Fruit fly (Drosophila melanogaster): ENCODE data around the gene b.

Gene b

dm6 chr2L:13820948-13821347 is at the start of gene b:
Gene b, plus strand, starts transcription at chr2L:13821248.
- TF ChIP-seq CTCF (optimal IDR thresholded peaks at IDR 0.05) (no peak), CG8478 (optimal IDR thresholded peaks at IDR 0.05) (no peak)

dm6 chr2L:13773697-13774096 is 47.4 kb upstream of the b start, which contains the start of gene CG43376:
Gene CG43376, plus strand, starts transcription at chr2L:13773997.
- TF ChIP-seq CTCF (optimal IDR thresholded peaks at IDR 0.05) (no peak), CG8478 (optimal IDR thresholded peaks at IDR 0.05) (no peak)

dm6 chr2L:13776928-13777686 is 43.9 kb upstream of the b start:
- TF ChIP-seq CG8478 (optimal IDR thresholded peaks at IDR 0.05): no peak
- no peak for TF ChIP-seq CTCF (optimal IDR thresholded peaks at IDR 0.05)

- TF ChIP-seq CG8478 (optimal IDR thresholded peaks at IDR 0.05): no peak
- TF ChIP-seq CTCF (optimal IDR thresholded peaks at IDR 0.05): no peak
These were observed 42.4 kb upstream of the b start for dm6 chr2L:13778648-13779047.

dm6 chr2L:13779162-13779561 is 41.9 kb upstream of the b start:
- TF ChIP-seq CTCF (optimal IDR thresholded peaks at IDR 0.05) (no peak), CG8478 (optimal IDR thresholded peaks at IDR 0.05) (no peak)

- TF ChIP-seq CG8478 (optimal IDR thresholded peaks at IDR 0.05) (no peak), CTCF (optimal IDR thresholded peaks at IDR 0.05) (no peak)
These were observed 41.3 kb upstream of the b start for dm6 chr2L:13779795-13780108.

- TF ChIP-seq CTCF (optimal IDR thresholded peaks at IDR 0.05) (peak in 1 of 2 experiments; percentile 15), CG8478 (optimal IDR thresholded peaks at IDR 0.05) (no peak)
These were observed 40.7 kb upstream of the b start, which contains the start of the genes CG9008 and p38b for dm6 chr2L:13780109-13780947. Gene CG9008, minus strand, starts transcription at chr2L:13780165. Gene p38b, plus strand, starts transcription at chr2L:13780689.

dm6 chr2L:13783264-13784154 is 37.5 kb upstream of the b start, which contains the start of gene Eato:
Gene Eato, plus strand, starts transcription at chr2L:13784084.
- TF ChIP-seq CG8478 (optimal IDR thresholded peaks at IDR 0.05) (no peak), CTCF (optimal IDR thresholded peaks at IDR 0.05) (no peak)

dm6 chr2L:13784155-13784681 is 36.8 kb upstream of the b start, which contains the start of gene CG16890:
Gene CG16890, minus strand, starts transcription at chr2L:13784338.
- no peak for TF ChIP-seq CG8478 (optimal IDR thresholded peaks at IDR 0.05)
- no peak for TF ChIP-seq CTCF (optimal IDR thresholded peaks at IDR 0.05)

dm6 chr2L:13790715-13791114 is 30.3 kb upstream of the b start, which contains the start of gene CG16863:
Gene CG16863, plus strand, starts transcription at chr2L:13790959.
- TF ChIP-seq CTCF (optimal IDR thresholded peaks at IDR 0.05) (no peak), CG8478 (optimal IDR thresholded peaks at IDR 0.05) (no peak)

- TF ChIP-seq CG8478 (optimal IDR thresholded peaks at IDR 0.05): no peak
- no peak for TF ChIP-seq CTCF (optimal IDR thresholded peaks at IDR 0.05)
These were observed 27.6 kb upstream of the b start, which contains the start of gene Sec71 for dm6 chr2L:13793405-13793804. Gene Sec71, plus strand, starts transcription at chr2L:13793521.

- TF ChIP-seq CTCF (optimal IDR thresholded peaks at IDR 0.05) (no peak), CG8478 (optimal IDR thresholded peaks at IDR 0.05) (no peak)
These were observed 19.9 kb upstream of the b start for dm6 chr2L:13801166-13801565.

dm6 chr2L:13802075-13802639 is 18.9 kb upstream of the b start:
- TF ChIP-seq CG8478 (optimal IDR thresholded peaks at IDR 0.05) (no peak), CTCF (optimal IDR thresholded peaks at IDR 0.05) (no peak)

- no peak for TF ChIP-seq CTCF (optimal IDR thresholded peaks at IDR 0.05)
- no peak for TF ChIP-seq CG8478 (optimal IDR thresholded peaks at IDR 0.05)
These were observed 17.9 kb upstream of the b start, which contains the start of gene CAH1 for dm6 chr2L:13803032-13803661. Gene CAH1, plus strand, starts transcription at chr2L:13803626.
